Fruit fly (Drosophila melanogaster) whole organism, embryonic: ENCODE measurements around the gene CG32554.

Experiments used
- B-H2 ChIP-seq: fragments of 200-800 bp; sonication (Bioruptor generic); optimal IDR thresholded peaks from 2 replicates; lab custom pipeline; 2018; ENCODE audit warnings: missing biosample characterization, mild to moderate bottlenecking, missing genetic modification characterization
- BEAF-32 ChIP-seq: fragments of 200-800 bp; sonication (Bioruptor generic); optimal IDR thresholded peaks from 3 replicates; lab custom pipeline; 2017; ENCODE audit warnings: missing biosample characterization, missing genetic modification characterization, mild to moderate bottlenecking, moderate library complexity, missing genetic modification reagents
- CG10462 ChIP-seq: fragments of 200-800 bp; sonication (Bioruptor generic); optimal IDR thresholded peaks from 2 replicates; lab custom pipeline; 2016; ENCODE audit warnings: missing biosample characterization, missing genetic modification characterization
- CG10543 ChIP-seq: fragments of 200-800 bp; sonication (Bioruptor generic); optimal IDR thresholded peaks from 3 replicates; lab custom pipeline; 2017; ENCODE audit warnings: missing biosample characterization, mild to moderate bottlenecking, missing genetic modification characterization, moderate library complexity
- CG13894 ChIP-seq: fragments of 200-800 bp; sonication (Bioruptor generic); optimal IDR thresholded peaks from 3 replicates; lab custom pipeline; 2018; ENCODE audit warnings: missing biosample characterization, mild to moderate bottlenecking, missing genetic modification characterization, moderate library complexity
- CG14710 ChIP-seq: fragments of 200-800 bp; sonication (Bioruptor generic); optimal IDR thresholded peaks from 3 replicates; lab custom pipeline; 2019; ENCODE audit warnings: missing biosample characterization, mild to moderate bottlenecking, missing genetic modification characterization, moderate library complexity
- CG14860 ChIP-seq: fragments of 200-800 bp; sonication (Bioruptor generic); IDR thresholded peaks from 3 replicates; pipeline ENCODE4 v1.3.6; 2022; ENCODE audit warnings: missing biosample characterization, missing genetic modification characterization; ENCODE audit not compliant: partially characterized antibody
- CG15514 ChIP-seq: fragments of 200-800 bp; sonication (Bioruptor generic); optimal IDR thresholded peaks from 3 replicates; lab custom pipeline; 2017; ENCODE audit warnings: missing biosample characterization, missing genetic modification characterization, mild to moderate bottlenecking, moderate library complexity, missing genetic modification reagents
- CG3407 ChIP-seq: fragments of 200-800 bp; sonication (Bioruptor generic); optimal IDR thresholded peaks from 2 replicates; lab custom pipeline; 2018; ENCODE audit warnings: missing biosample characterization, mild to moderate bottlenecking, missing genetic modification characterization
- CG34224 ChIP-seq: fragments of 200-800 bp; sonication (Bioruptor generic); IDR thresholded peaks from 3 replicates; pipeline ENCODE4 v1.3.6; 2022; ENCODE audit warnings: missing biosample characterization, missing genetic modification characterization; ENCODE audit not compliant: partially characterized antibody
- CG42726 ChIP-seq: fragments of 200-800 bp; sonication (Bioruptor generic); IDR thresholded peaks from 2 replicates; pipeline ENCODE4 v1.3.6; 2022; ENCODE audit warnings: missing biosample characterization, missing genetic modification characterization; ENCODE audit not compliant: partially characterized antibody
- CG6791 ChIP-seq: fragments of 200-800 bp; sonication (Bioruptor generic); IDR thresholded peaks from 3 replicates; pipeline ENCODE4 v1.3.6; 2022; ENCODE audit warnings: missing biosample characterization, missing genetic modification characterization; ENCODE audit not compliant: partially characterized antibody
- CG7963 ChIP-seq: fragments of 200-800 bp; sonication (Bioruptor generic); IDR thresholded peaks from 3 replicates; pipeline ENCODE4 v1.3.6; 2022; ENCODE audit warnings: missing biosample characterization, missing genetic modification characterization; ENCODE audit not compliant: partially characterized antibody
- CG9932 ChIP-seq: fragments of 200-800 bp; sonication (Bioruptor generic); IDR thresholded peaks from 2 replicates; pipeline ENCODE4 v1.3.6; 2022; ENCODE audit warnings: missing biosample characterization, missing genetic modification characterization
- Dbx ChIP-seq: fragments of 200-800 bp; sonication (Bioruptor generic); IDR thresholded peaks from 3 replicates; pipeline ENCODE4 v1.3.6; 2022; ENCODE audit warnings: missing biosample characterization, missing genetic modification characterization
- Doc3 ChIP-seq: fragments of 200-800 bp; sonication (Bioruptor generic); IDR thresholded peaks from 3 replicates; pipeline ENCODE4 v1.3.6; 2022; ENCODE audit warnings: missing biosample characterization, missing genetic modification characterization; ENCODE audit not compliant: partially characterized antibody
- Dp ChIP-seq: fragments of 200-800 bp; sonication (Bioruptor generic); optimal IDR thresholded peaks from 2 replicates; lab custom pipeline; 2018; ENCODE audit warnings: missing biosample characterization, mild to moderate bottlenecking, missing genetic modification characterization, moderate library complexity
- Ets97D ChIP-seq: fragments of 200-800 bp; sonication (Bioruptor generic); optimal IDR thresholded peaks from 3 replicates; lab custom pipeline; 2016; ENCODE audit warnings: missing biosample characterization, missing genetic modification characterization
- Fer3 ChIP-seq: fragments of 200-800 bp; sonication (Bioruptor generic); optimal IDR thresholded peaks from 2 replicates; lab custom pipeline; 2018; ENCODE audit warnings: missing biosample characterization, mild to moderate bottlenecking, missing genetic modification characterization, moderate library complexity
- HmgZ ChIP-seq: fragments of 200-800 bp; sonication (Bioruptor generic); optimal IDR thresholded peaks from 2 replicates; lab custom pipeline; 2018; ENCODE audit warnings: missing biosample characterization, mild to moderate bottlenecking, missing genetic modification characterization
- Hr3 ChIP-seq: fragments of 200-800 bp; sonication (Bioruptor generic); optimal IDR thresholded peaks from 3 replicates; lab custom pipeline; 2016; ENCODE audit warnings: missing biosample characterization, missing genetic modification characterization
- MBD-R2 ChIP-seq: fragments of 200-800 bp; sonication (Bioruptor generic); IDR thresholded peaks from 2 replicates; pipeline ENCODE4 v1.3.6; 2022; ENCODE audit warnings: missing biosample characterization, missing genetic modification characterization
- Med ChIP-seq: fragments of 200-800 bp; sonication (Bioruptor generic); peaks from one replicate; lab custom pipeline; 2016; ENCODE audit warnings: missing biosample characterization, missing genetic modification characterization, mild to moderate bottlenecking, inconsistent platforms, moderate library complexity
- Myb ChIP-seq: fragments of 200-800 bp; sonication (Bioruptor generic); optimal IDR thresholded peaks from 2 replicates; lab custom pipeline; 2016; ENCODE audit warnings: missing biosample characterization, missing genetic modification characterization
- Opbp ChIP-seq: fragments of 200-800 bp; sonication (Bioruptor generic); IDR thresholded peaks from 3 replicates; pipeline ENCODE4 v1.3.6; 2022; ENCODE audit warnings: missing biosample characterization, missing genetic modification characterization; ENCODE audit not compliant: partially characterized antibody
- Pdp1 ChIP-seq, 2 experiments: fragments of 200-800 bp; sonication (Bioruptor generic); optimal IDR thresholded peaks; 3 replicates each; lab custom pipeline; 2016; ENCODE audit warnings: missing biosample characterization in 2 of 2, missing genetic modification characterization in 2 of 2, mild to moderate bottlenecking in 1 of 2, moderate library complexity in 1 of 2
- Scr ChIP-seq: fragments of 200-800 bp; sonication (Bioruptor generic); IDR thresholded peaks from 2 replicates; pipeline ENCODE4 v1.3.6; 2022; ENCODE audit warnings: missing biosample characterization, missing genetic modification characterization; ENCODE audit not compliant: partially characterized antibody
- Sin3A ChIP-seq: fragments of >200 bp; optimal IDR thresholded peaks from 2 replicates; lab custom pipeline; 2018
- Stat92E ChIP-seq, 3 experiments: fragments of >200 bp in 2 of 3; fragments of 200-800 bp in 1 of 3; sonication (Bioruptor generic) in 1 of 3; optimal IDR thresholded peaks; 2 replicates each; lab custom pipeline; 2017 to 2019; ENCODE audit warnings: missing biosample characterization in 3 of 3, missing genetic modification characterization in 3 of 3, mild to moderate bottlenecking in 1 of 3, moderate library complexity in 1 of 3
- YL-1 ChIP-seq: fragments of 200-800 bp; sonication (Bioruptor generic); optimal IDR thresholded peaks from 3 replicates; lab custom pipeline; 2017; ENCODE audit warnings: missing biosample characterization, mild to moderate bottlenecking, missing genetic modification characterization
- ab ChIP-seq: fragments of 200-800 bp; sonication (Bioruptor generic); optimal IDR thresholded peaks from 2 replicates; lab custom pipeline; 2016; ENCODE audit warnings: missing biosample characterization, missing genetic modification characterization
- amos ChIP-seq: fragments of 200-800 bp; sonication (Bioruptor generic); IDR thresholded peaks from 2 replicates; pipeline ENCODE4 v1.3.6; 2022; ENCODE audit warnings: missing biosample characterization, missing genetic modification characterization; ENCODE audit not compliant: partially characterized antibody
- ato ChIP-seq: fragments of 200-800 bp; sonication (Bioruptor generic); IDR thresholded peaks from 2 replicates; pipeline ENCODE4 v1.3.6; 2022; ENCODE audit warnings: missing biosample characterization, missing genetic modification characterization; ENCODE audit not compliant: partially characterized antibody
- bbx ChIP-seq: fragments of 200-800 bp; sonication (Bioruptor generic); IDR thresholded peaks from 2 replicates; pipeline ENCODE4 v1.3.6; 2022; ENCODE audit warnings: missing biosample characterization, missing genetic modification characterization; ENCODE audit not compliant: partially characterized antibody
- crp ChIP-seq, 2 experiments: fragments of 200-800 bp; sonication (Bioruptor generic); optimal IDR thresholded peaks; 2 replicates in 1 of 2; 3 replicates in 1 of 2; lab custom pipeline; 2017; ENCODE audit warnings: missing biosample characterization in 2 of 2, missing genetic modification characterization in 2 of 2, mild to moderate bottlenecking in 1 of 2, moderate library complexity in 1 of 2
- ems ChIP-seq: fragments of 200-800 bp; sonication (Bioruptor generic); optimal IDR thresholded peaks from 3 replicates; lab custom pipeline; 2016; ENCODE audit warnings: missing biosample characterization, missing genetic modification characterization
- hbn ChIP-seq: fragments of 200-800 bp; sonication (Bioruptor generic); IDR thresholded peaks from 2 replicates; pipeline ENCODE4 v1.3.6; 2022; ENCODE audit warnings: missing biosample characterization, missing genetic modification characterization; ENCODE audit not compliant: partially characterized antibody
- inv ChIP-seq: fragments of 200-800 bp; sonication (Bioruptor generic); IDR thresholded peaks from 2 replicates; pipeline ENCODE4 v1.3.6; 2022; ENCODE audit warnings: missing biosample characterization, missing genetic modification characterization; ENCODE audit not compliant: partially characterized antibody
- lmd ChIP-seq: fragments of 200-800 bp; sonication (Bioruptor generic); IDR thresholded peaks from 2 replicates; pipeline ENCODE4 v1.3.6; 2022; ENCODE audit warnings: missing biosample characterization, missing genetic modification characterization
- mld ChIP-seq: fragments of 200-800 bp; sonication (Bioruptor generic); IDR thresholded peaks from 3 replicates; pipeline ENCODE4 v1.3.6; 2022; ENCODE audit warnings: missing biosample characterization, missing genetic modification characterization; ENCODE audit not compliant: partially characterized antibody
- nerfin-2 ChIP-seq: fragments of 200-800 bp; sonication (Bioruptor generic); IDR thresholded peaks from 2 replicates; pipeline ENCODE4 v1.3.6; 2022; ENCODE audit warnings: missing biosample characterization, missing genetic modification characterization; ENCODE audit not compliant: partially characterized antibody
- onecut ChIP-seq: fragments of 200-800 bp; sonication (Bioruptor generic); IDR thresholded peaks from 2 replicates; pipeline ENCODE4 v1.3.6; 2022; ENCODE audit warnings: missing biosample characterization, missing genetic modification characterization
- pum ChIP-seq: fragments of 200-800 bp; sonication (Bioruptor generic); optimal IDR thresholded peaks from 2 replicates; lab custom pipeline; 2016; ENCODE audit warnings: missing biosample characterization, missing genetic modification characterization
- pzg ChIP-seq: fragments of 200-800 bp; sonication (Bioruptor generic); optimal IDR thresholded peaks from 3 replicates; lab custom pipeline; 2018; ENCODE audit warnings: missing biosample characterization, mild to moderate bottlenecking, missing genetic modification characterization, moderate library complexity
- row ChIP-seq: fragments of 200-800 bp; sonication (Bioruptor generic); IDR thresholded peaks from 3 replicates; pipeline ENCODE4 v1.3.6; 2022; ENCODE audit warnings: missing biosample characterization, missing genetic modification characterization
- tna ChIP-seq: fragments of 200-800 bp; sonication (Bioruptor generic); IDR thresholded peaks from 2 replicates; pipeline ENCODE4 v1.3.6; 2022; ENCODE audit warnings: missing biosample characterization, missing genetic modification characterization; ENCODE audit not compliant: partially characterized antibody
- wor ChIP-seq: fragments of 200-800 bp; sonication (Bioruptor generic); IDR thresholded peaks from 2 replicates; pipeline ENCODE4 v1.3.6; 2022; ENCODE audit warnings: missing biosample characterization, missing genetic modification characterization

Gene CG32554

dm6 chrX:17841923-17842322, 10.6 kb downstream of the CG32554 start, which contains the start of gene Taf9:
Taf9 (plus strand) TSS chrX:17842161.
- TF ChIP-seq CG6791 (GFP tag; lab: Robert Waterston, UW) (peak; percentile 93), MBD-R2 (peak; percentile 82), Myb (GFP tag; lab: Kevin White, UChicago) (peak; percentile 97), inv (peak; percentile 75), CG13894 (tag; lab: Kevin White, UChicago) (no peak), Dp (GFP tag; lab: Kevin White, UChicago) (peak; percentile 68), Hr3 (no peak), wor (no peak), CG7963 (peak; percentile 85), BEAF-32 (GFP tag; lab: Kevin White, UChicago) (peak; percentile 82), amos (GFP tag; lab: Robert Waterston, UW) (peak; percentile 92), CG42726 (GFP tag; lab: Robert Waterston, UW) (peak; percentile 88; the same call in 1 of the 2 replicates), Stat92E (GFP tag; optimal IDR thresholded peaks at IDR 0.05; lab: Kevin White, UChicago) (peak in 1 of 3 experiments; percentile 0), pum (GFP tag; lab: Kevin White, UChicago) (no peak), CG10462 (GFP tag; lab: Kevin White, UChicago) (no peak), Pdp1 (GFP tag; optimal IDR thresholded peaks at IDR 0.05; lab: Kevin White, UChicago) (peak in 1 of 2 experiments; percentile 20), CG34224 (peak; percentile 92), bbx (GFP tag; lab: Robert Waterston, UW) (peak; percentile 91), Doc3 (GFP tag; lab: Robert Waterston, UW) (peak; percentile 69), ato (peak; percentile 61; the same call in 1 of the 2 replicates), CG9932 (peak; percentile 31; the same call in 1 of the 2 replicates), HmgZ (peak; percentile 16), ems (GFP tag; lab: Kevin White, UChicago) (no peak), Opbp (GFP tag; lab: Robert Waterston, UW) (peak; percentile 90), CG10543 (GFP tag; lab: Kevin White, UChicago) (no peak), YL-1 (GFP tag; lab: Kevin White, UChicago) (peak; percentile 4), onecut (peak; percentile 93), tna (peak; percentile 84), Ets97D (GFP tag; lab: Kevin White, UChicago) (peak; percentile 78), CG14710 (tag; lab: Kevin White, UChicago) (peak; percentile 29), Dbx (GFP tag; lab: Robert Waterston, UW) (0 out of 3 replicates have a peak, but pooled peaks have one; percentile 15), CG14860 (GFP tag; lab: Robert Waterston, UW) (peak; percentile 67), Scr (GFP tag; lab: Robert Waterston, UW) (peak; percentile 86), Med (GFP tag; lab: Kevin White, UChicago) (peak; percentile 83), nerfin-2 (peak; percentile 84), ab (GFP tag; lab: Kevin White, UChicago) (no peak), CG15514 (GFP tag; lab: Kevin White, UChicago) (peak; percentile 31), Fer3 (tag; lab: Kevin White, UChicago) (no peak), crp (GFP tag; optimal IDR thresholded peaks at IDR 0.05; lab: Kevin White, UChicago) (peak in 1 of 2 experiments; percentile 26), B-H2 (peak; percentile 3), row (GFP tag; lab: Robert Waterston, UW) (peak; percentile 28; the same call in 1 of the 3 replicates), pzg (peak; percentile 81), lmd (GFP tag; lab: Robert Waterston, UW) (peak; percentile 13; the same call in 1 of the 2 replicates), hbn (GFP tag; lab: Robert Waterston, UW) (peak; percentile 90), Sin3A (lab: Kevin White, UChicago) (peak; percentile 51), CG3407 (GFP tag; lab: Kevin White, UChicago) (no peak), mld (peak; percentile 60; the same call in 2 of the 3 replicates)
